Fruit fly (Drosophila melanogaster) whole organism, embryonic: ENCODE data around the gene CG8176.

Experiments
- Ada2b ChIP-seq: fragments of 200-800 bp; sonication (Bioruptor generic); IDR thresholded peaks from 2 replicates; pipeline ENCODE4 v1.3.6; 2022; ENCODE audit warnings: missing biosample characterization, missing genetic modification characterization
- Atf6 ChIP-seq: fragments of 200-800 bp; sonication (Bioruptor generic); IDR thresholded peaks from 2 replicates; pipeline ENCODE4 v1.3.6; 2022; ENCODE audit warnings: missing biosample characterization, missing genetic modification characterization
- CG11247 ChIP-seq: fragments of 200-800 bp; sonication (Bioruptor generic); IDR thresholded peaks from 2 replicates; pipeline ENCODE4 v1.3.6; 2022; ENCODE audit warnings: missing biosample characterization, missing genetic modification characterization
- CG12071 ChIP-seq: fragments of 200-800 bp; sonication (Bioruptor generic); optimal IDR thresholded peaks from 3 replicates; lab custom pipeline; 2018; ENCODE audit warnings: missing biosample characterization, mild to moderate bottlenecking, missing genetic modification characterization
- CG12104 ChIP-seq: fragments of 200-800 bp; sonication (Bioruptor generic); optimal IDR thresholded peaks from 3 replicates; lab custom pipeline; 2016; ENCODE audit warnings: missing biosample characterization, missing genetic modification characterization
- CG12155 ChIP-seq: fragments of 200-800 bp; sonication (Bioruptor generic); optimal IDR thresholded peaks from 3 replicates; lab custom pipeline; 2016; ENCODE audit warnings: missing biosample characterization, missing genetic modification characterization
- CG13894 ChIP-seq: fragments of 200-800 bp; sonication (Bioruptor generic); optimal IDR thresholded peaks from 3 replicates; lab custom pipeline; 2018; ENCODE audit warnings: missing biosample characterization, mild to moderate bottlenecking, missing genetic modification characterization, moderate library complexity
- CG16779 ChIP-seq: fragments of 200-800 bp; sonication (Bioruptor generic); IDR thresholded peaks from 2 replicates; pipeline ENCODE4 v1.3.6; 2022; ENCODE audit warnings: missing biosample characterization, missing genetic modification characterization
- CG17912 ChIP-seq: fragments of 200-800 bp; sonication (Bioruptor generic); optimal IDR thresholded peaks from 2 replicates; lab custom pipeline; 2018; ENCODE audit warnings: missing biosample characterization, mild to moderate bottlenecking, missing genetic modification characterization
- CG18262 ChIP-seq: fragments of 200-800 bp; optimal IDR thresholded peaks from 3 replicates; lab custom pipeline; 2019; ENCODE audit warnings: missing biosample characterization, mild to moderate bottlenecking, missing genetic modification characterization, moderate library complexity
- CG32532 ChIP-seq: fragments of 200-800 bp; sonication (Bioruptor generic); IDR thresholded peaks from 2 replicates; pipeline ENCODE4 v1.3.6; 2022; ENCODE audit warnings: missing biosample characterization, missing genetic modification characterization
- CG4424 ChIP-seq: fragments of 200-800 bp; sonication (Bioruptor generic); optimal IDR thresholded peaks from 3 replicates; lab custom pipeline; 2016; ENCODE audit warnings: missing biosample characterization, missing genetic modification characterization
- CG4707 ChIP-seq: fragments of 200-800 bp; sonication (Bioruptor generic); optimal IDR thresholded peaks from 2 replicates; lab custom pipeline; 2018; ENCODE audit warnings: missing biosample characterization, mild to moderate bottlenecking, missing genetic modification characterization, moderate library complexity
- CG4854 ChIP-seq: fragments of 200-800 bp; sonication (Bioruptor generic); optimal IDR thresholded peaks from 2 replicates; lab custom pipeline; 2016; ENCODE audit warnings: missing biosample characterization, missing genetic modification characterization, inconsistent platforms
- CG6175 ChIP-seq: fragments of 200-800 bp; sonication (Bioruptor generic); IDR thresholded peaks from 3 replicates; pipeline ENCODE4 v1.3.6; 2022; ENCODE audit warnings: missing biosample characterization, missing genetic modification characterization
- CG7271 ChIP-seq: fragments of 200-800 bp; sonication (Bioruptor generic); optimal IDR thresholded peaks from 2 replicates; lab custom pipeline; 2018; ENCODE audit warnings: missing biosample characterization, mild to moderate bottlenecking, missing genetic modification characterization, moderate library complexity
- CG9727 ChIP-seq: fragments of 200-800 bp; sonication (Bioruptor generic); optimal IDR thresholded peaks from 3 replicates; lab custom pipeline; 2017; ENCODE audit warnings: missing biosample characterization, mild to moderate bottlenecking, missing genetic modification characterization
- Camta ChIP-seq: fragments of 200-800 bp; sonication (Bioruptor generic); optimal IDR thresholded peaks from 2 replicates; lab custom pipeline; 2016; ENCODE audit warnings: missing biosample characterization, missing genetic modification characterization
- CoRest ChIP-seq: fragments of 200-800 bp; sonication (Bioruptor generic); optimal IDR thresholded peaks from 3 replicates; lab custom pipeline; 2018; ENCODE audit warnings: missing biosample characterization, mild to moderate bottlenecking, missing genetic modification characterization, moderate library complexity
- Dek ChIP-seq: fragments of 200-800 bp; sonication (Bioruptor generic); optimal IDR thresholded peaks from 3 replicates; lab custom pipeline; 2019; ENCODE audit warnings: missing biosample characterization, mild to moderate bottlenecking, missing genetic modification characterization, moderate library complexity
- H15 ChIP-seq: fragments of 200-800 bp; sonication (Bioruptor generic); IDR thresholded peaks from 3 replicates; pipeline ENCODE4 v1.3.6; 2022; ENCODE audit warnings: missing biosample characterization, missing genetic modification characterization
- HLH54F ChIP-seq: fragments of 200-800 bp; sonication (Bioruptor generic); optimal IDR thresholded peaks from 3 replicates; lab custom pipeline; 2016; ENCODE audit warnings: missing biosample characterization, missing genetic modification characterization
- Hmx ChIP-seq: fragments of 200-800 bp; sonication (Bioruptor generic); optimal IDR thresholded peaks from 2 replicates; lab custom pipeline; 2016; ENCODE audit warnings: missing biosample characterization, missing genetic modification characterization
- Hsf ChIP-seq: fragments of 200-800 bp; sonication (Bioruptor generic); optimal IDR thresholded peaks from 3 replicates; lab custom pipeline; 2016; ENCODE audit warnings: missing biosample characterization, missing genetic modification characterization
- Lhr ChIP-seq: fragments of 200-800 bp; sonication (Bioruptor generic); optimal IDR thresholded peaks from 3 replicates; lab custom pipeline; 2017; ENCODE audit warnings: mild to moderate bottlenecking, missing biosample characterization, missing genetic modification reagents, missing genetic modification characterization
- Med ChIP-seq: fragments of 200-800 bp; sonication (Bioruptor generic); peaks from one replicate; lab custom pipeline; 2016; ENCODE audit warnings: missing biosample characterization, missing genetic modification characterization, mild to moderate bottlenecking, inconsistent platforms, moderate library complexity
- NfI ChIP-seq: fragments of 200-800 bp; sonication (Bioruptor generic); optimal IDR thresholded peaks from 3 replicates; lab custom pipeline; 2018; ENCODE audit warnings: missing biosample characterization, mild to moderate bottlenecking, missing genetic modification characterization, moderate library complexity
- Oli ChIP-seq: fragments of 200-800 bp; sonication (Bioruptor generic); optimal IDR thresholded peaks from 2 replicates; lab custom pipeline; 2018; ENCODE audit warnings: missing biosample characterization, mild to moderate bottlenecking, missing genetic modification characterization, moderate library complexity
- Ssrp ChIP-seq: fragments of 200-800 bp; sonication (Bioruptor generic); optimal IDR thresholded peaks from 2 replicates; lab custom pipeline; 2018; ENCODE audit warnings: missing biosample characterization, mild to moderate bottlenecking, missing genetic modification characterization, moderate library complexity
- al ChIP-seq: fragments of 200-800 bp; sonication (Bioruptor generic); IDR thresholded peaks from 2 replicates; pipeline ENCODE4 v1.3.6; 2022; ENCODE audit warnings: missing biosample characterization, missing genetic modification characterization
- bigmax ChIP-seq: fragments of 200-800 bp; sonication (Bioruptor generic); optimal IDR thresholded peaks from 2 replicates; lab custom pipeline; 2018; ENCODE audit warnings: missing biosample characterization, mild to moderate bottlenecking, missing genetic modification characterization
- bowl ChIP-seq: fragments of 200-800 bp; sonication (Bioruptor generic); IDR thresholded peaks from 2 replicates; pipeline ENCODE4 v1.3.6; 2022; ENCODE audit warnings: missing biosample characterization, missing genetic modification characterization
- br ChIP-seq: fragments of >200 bp; optimal IDR thresholded peaks from 2 replicates; lab custom pipeline; 2017
- cg ChIP-seq: fragments of 200-800 bp; sonication (Bioruptor generic); optimal IDR thresholded peaks from 3 replicates; lab custom pipeline; 2019; ENCODE audit warnings: missing biosample characterization, mild to moderate bottlenecking, missing genetic modification characterization, moderate library complexity
- da ChIP-seq: fragments of 200-800 bp; sonication (Bioruptor generic); optimal IDR thresholded peaks from 2 replicates; lab custom pipeline; 2016; ENCODE audit warnings: missing biosample characterization, missing genetic modification characterization
- dimm ChIP-seq: fragments of 200-800 bp; sonication (Bioruptor generic); IDR thresholded peaks from 2 replicates; pipeline ENCODE4 v1.3.6; 2022; ENCODE audit warnings: missing biosample characterization, missing genetic modification characterization
- grn ChIP-seq: fragments of 200-800 bp; sonication (Bioruptor generic); optimal IDR thresholded peaks from 3 replicates; lab custom pipeline; 2017; ENCODE audit warnings: missing biosample characterization, missing genetic modification characterization
- her ChIP-seq: fragments of 200-800 bp; sonication (Bioruptor generic); optimal IDR thresholded peaks from 2 replicates; lab custom pipeline; 2016; ENCODE audit warnings: missing biosample characterization, missing genetic modification characterization
- insv ChIP-seq, 2 experiments: fragments of 200-800 bp; sonication (Bioruptor generic); optimal IDR thresholded peaks; 3 replicates each; lab custom pipeline; 2016 to 2018; ENCODE audit warnings: missing biosample characterization in 2 of 2, missing genetic modification characterization in 2 of 2
- lab ChIP-seq: fragments of 200-800 bp; sonication (Bioruptor generic); optimal IDR thresholded peaks from 3 replicates; lab custom pipeline; 2017; ENCODE audit warnings: missing biosample characterization, missing genetic modification characterization, mild to moderate bottlenecking, moderate library complexity, missing genetic modification reagents
- nerfin-2 ChIP-seq: fragments of 200-800 bp; sonication (Bioruptor generic); IDR thresholded peaks from 2 replicates; pipeline ENCODE4 v1.3.6; 2022; ENCODE audit warnings: missing biosample characterization, missing genetic modification characterization; ENCODE audit not compliant: partially characterized antibody
- repo ChIP-seq: fragments of 200-800 bp; sonication (Bioruptor generic); optimal IDR thresholded peaks from 2 replicates; lab custom pipeline; 2016; ENCODE audit warnings: missing biosample characterization, missing genetic modification characterization
- shn ChIP-seq: fragments of 200-800 bp; sonication (Bioruptor generic); optimal IDR thresholded peaks from 3 replicates; lab custom pipeline; 2016; ENCODE audit warnings: missing biosample characterization, missing genetic modification characterization
- sna ChIP-seq: fragments of 200-800 bp; sonication (Bioruptor generic); IDR thresholded peaks from 2 replicates; pipeline ENCODE4 v1.3.6; 2022; ENCODE audit warnings: missing biosample characterization, missing genetic modification characterization; ENCODE audit not compliant: partially characterized antibody
- sr ChIP-seq: fragments of 200-800 bp; sonication (Bioruptor generic); IDR thresholded peaks from 3 replicates; pipeline ENCODE4 v1.3.6; 2022; ENCODE audit warnings: missing biosample characterization, missing genetic modification characterization
- stwl ChIP-seq: fragments of 200-800 bp; sonication (Bioruptor generic); optimal IDR thresholded peaks from 3 replicates; lab custom pipeline; 2018; ENCODE audit warnings: missing biosample characterization, mild to moderate bottlenecking, missing genetic modification characterization, moderate library complexity
- tup ChIP-seq: fragments of 200-800 bp; sonication (Bioruptor generic); optimal IDR thresholded peaks from 2 replicates; lab custom pipeline; 2016; ENCODE audit warnings: missing biosample characterization, mild to moderate bottlenecking, missing genetic modification characterization, moderate library complexity
- unc-4 ChIP-seq: fragments of 200-800 bp; sonication (Bioruptor generic); IDR thresholded peaks from 2 replicates; pipeline ENCODE4 v1.3.6; 2022; ENCODE audit warnings: missing biosample characterization, missing genetic modification characterization; ENCODE audit not compliant: partially characterized antibody
- z ChIP-seq: fragments of 200-800 bp; sonication (Bioruptor generic); IDR thresholded peaks from 3 replicates; pipeline ENCODE4 v1.3.6; 2022; ENCODE audit warnings: missing biosample characterization, missing genetic modification characterization

CG8176 gene

DNA sequence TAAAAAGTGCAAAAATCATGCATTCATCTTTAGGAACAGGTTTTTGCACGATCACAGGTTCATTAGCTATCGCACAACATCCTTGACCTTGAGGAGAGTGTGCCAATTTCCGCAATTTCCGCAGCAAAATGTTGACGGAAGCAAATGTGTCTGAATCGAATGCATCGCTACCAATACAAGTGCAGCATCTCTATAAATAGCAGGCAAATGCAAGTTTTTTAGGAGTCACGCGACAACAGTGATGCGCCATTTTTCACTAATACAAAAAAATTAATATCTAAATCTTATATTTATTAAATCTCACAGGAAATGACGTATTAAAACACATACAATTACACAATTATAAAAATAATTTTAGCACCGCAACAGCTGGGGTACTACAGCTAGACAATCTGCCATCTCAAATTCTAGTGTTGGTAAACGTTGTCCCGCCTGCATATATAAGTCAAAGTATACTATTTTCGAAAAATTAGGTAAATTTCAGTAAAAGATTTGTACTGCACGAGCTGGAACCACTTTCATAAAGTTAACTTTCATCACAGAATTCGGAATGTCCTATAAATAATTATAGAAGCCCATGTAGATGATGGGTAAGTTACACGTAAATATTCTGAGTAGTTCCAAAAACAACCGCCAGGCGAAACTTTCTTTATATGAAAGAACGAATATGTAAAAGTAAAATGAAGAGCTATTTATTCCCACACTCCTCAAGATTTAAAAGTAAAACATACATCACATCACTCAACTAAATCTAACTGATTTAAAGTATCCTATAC lies 58.2 kb downstream of the CG8176 start, which contains the start of gene CG9399:
Gene CG9399 (minus strand): TSS at position 400 of the 776 bp plus-strand sequence.
- TF ChIP-seq Med (GFP tag; lab: Kevin White, UChicago) (peak; percentile 99), nerfin-2 (no peak), stwl (tag; lab: Kevin White, UChicago) (peak; percentile 83), br (lab: Kevin White, UChicago) (no peak), CG12071 (GFP tag; lab: Kevin White, UChicago) (peak; percentile 87), CG7271 (tag; lab: Kevin White, UChicago) (peak; percentile 93), CG17912 (GFP tag; lab: Kevin White, UChicago) (peak; percentile 87), CG16779 (peak; percentile 89), CG4707 (GFP tag; lab: Kevin White, UChicago) (peak; percentile 86), NfI (peak; percentile 97), Ada2b (GFP tag; lab: Robert Waterston, UW) (peak; percentile 95), CG32532 (GFP tag; lab: Robert Waterston, UW) (peak; percentile 96), al (GFP tag; lab: Robert Waterston, UW) (peak; percentile 95), insv (GFP tag; optimal IDR thresholded peaks at IDR 0.05; lab: Kevin White, UChicago) (peak in 1 of 2 experiments; percentile 78), tup (GFP tag; lab: Kevin White, UChicago) (peak; percentile 96), H15 (GFP tag; lab: Robert Waterston, UW) (peak; percentile 99), Camta (GFP tag; lab: Kevin White, UChicago) (peak; percentile 90), dimm (peak; percentile 97), Hmx (GFP tag; lab: Kevin White, UChicago) (peak; percentile 88), CG18262 (peak; percentile 97), Dek (tag; lab: Kevin White, UChicago) (peak; percentile 96), bowl (GFP tag; lab: Robert Waterston, UW) (peak; percentile 96), CG13894 (tag; lab: Kevin White, UChicago) (peak; percentile 91), repo (GFP tag; lab: Kevin White, UChicago) (peak; percentile 84), z (peak; percentile 73), bigmax (peak; percentile 71), CG4424 (GFP tag; lab: Kevin White, UChicago) (peak; percentile 97), cg (peak; percentile 94), da (peak; percentile 86), CoRest (tag; lab: Kevin White, UChicago) (peak; percentile 98), her (peak; percentile 79), Hsf (GFP tag; lab: Kevin White, UChicago) (peak; percentile 98), CG11247 (GFP tag; lab: Robert Waterston, UW) (peak; percentile 98), Atf6 (GFP tag; lab: Robert Waterston, UW) (peak; percentile 96), CG9727 (peak; percentile 96), lab (peak; percentile 97), CG6175 (GFP tag; lab: Robert Waterston, UW) (peak; percentile 96), CG4854 (GFP tag; lab: Kevin White, UChicago) (peak; percentile 91), sna (GFP tag; lab: Robert Waterston, UW) (0 out of 2 replicates have a peak, but pooled peaks have one; percentile 33), Lhr (GFP tag; lab: Kevin White, UChicago) (peak; percentile 96), CG12104 (GFP tag; lab: Kevin White, UChicago) (peak; percentile 93), Ssrp (tag; lab: Kevin White, UChicago) (peak; percentile 99), shn (peak; percentile 93), grn (GFP tag; lab: Kevin White, UChicago) (peak; percentile 65), Oli (peak; percentile 97), CG12155 (peak; percentile 95), HLH54F (GFP tag; lab: Kevin White, UChicago) (peak; percentile 95), sr (GFP tag; lab: Robert Waterston, UW) (peak; percentile 92; the same call in 2 of the 3 replicates), unc-4 (GFP tag; lab: Robert Waterston, UW) (no peak)
